Worm (Caenorhabditis elegans): ENCODE data around the gene C35D10.5.

DNA sequence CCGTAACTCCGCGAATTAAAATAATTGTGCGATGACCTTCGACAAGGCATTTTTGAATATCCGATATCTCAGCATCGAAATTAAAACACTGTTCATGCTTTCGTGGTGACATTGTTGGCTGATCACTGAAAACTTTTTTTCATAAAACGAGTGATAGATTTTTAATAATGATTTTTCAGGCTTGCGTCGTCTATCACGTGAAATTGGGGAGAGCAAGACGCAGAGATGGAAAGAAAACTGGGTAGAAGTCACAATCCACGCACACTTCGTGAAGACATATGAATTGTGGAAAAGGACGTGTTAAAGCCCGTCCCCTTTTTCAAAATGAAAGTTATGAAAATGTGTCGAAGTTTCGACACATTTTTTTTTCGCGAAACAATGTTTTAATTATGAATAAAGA is 12.4 kb upstream of the C35D10.5 start, which contains the start of gene nonu-1:
- TF ChIP-seq mdt-29 (GFP tag; IDR thresholded peaks at IDR 0.05) = no peak
- TF ChIP-seq lin-38 (GFP tag; IDR thresholded peaks at IDR 0.05) = no peak
- no peak for TF ChIP-seq nhr-76 (tag; optimal IDR thresholded peaks at IDR 0.05)
- TF ChIP-seq fos-1 (tag; optimal IDR thresholded peaks at IDR 0.05) = no peak
- TF ChIP-seq unc-39 (tag; optimal IDR thresholded peaks at IDR 0.05) = no peak
- TF ChIP-seq Y5F2A.4 (GFP tag; optimal IDR thresholded peaks at IDR 0.05) = no peak
- no peak for TF ChIP-seq ama-1 (optimal IDR thresholded peaks at IDR 0.05)
- TF ChIP-seq lin-39 (tag; optimal IDR thresholded peaks at IDR 0.05) = no peak
- no peak for TF ChIP-seq tra-1 (GFP tag; IDR thresholded peaks at IDR 0.05)
- TF ChIP-seq nhr-111 (GFP tag; optimal IDR thresholded peaks at IDR 0.05) = no peak
- no peak for TF ChIP-seq Y48G9A.11 (GFP tag; IDR thresholded peaks at IDR 0.05)
- TF ChIP-seq dpl-1 (GFP tag; optimal IDR thresholded peaks at IDR 0.05) = no peak
- TF ChIP-seq mes-2 (tag; optimal IDR thresholded peaks at IDR 0.05; ENCODE audit: poor library complexity, severe bottlenecking) = no peak

All from whole organism, L4 larva.